Worm (Caenorhabditis elegans) whole organism, mixed stage, embryonic: ENCODE measurements around the gene alh-5.

ENCODE experiments used
- elt-1 ChIP-seq: sonication (generic microtip); optimal IDR thresholded peaks from 2 replicates; lab custom pipeline; 2017; ENCODE audit warnings: missing genetic modification characterization, mild to moderate bottlenecking, missing compliant biosample characterization, antibody characterized with exemption, moderate library complexity, borderline replicate concordance; ENCODE audit not compliant: insufficient read depth
- elt-3 ChIP-seq: fragments of 150-350 bp; optimal IDR thresholded peaks from 2 replicates; lab custom pipeline; 2014; ENCODE audit warnings: missing biosample characterization, missing genetic modification characterization
- lsy-2 ChIP-seq: fragments of 150-350 bp; optimal IDR thresholded peaks from 2 replicates; lab custom pipeline; 2014; ENCODE audit warnings: missing biosample characterization, missing genetic modification characterization
- nhr-237 ChIP-seq: fragments of 150-350 bp; optimal IDR thresholded peaks from 2 replicates; lab custom pipeline; 2014; ENCODE audit warnings: missing biosample characterization, missing genetic modification characterization
- nhr-28 ChIP-seq: fragments of 150-350 bp; optimal IDR thresholded peaks from 2 replicates; lab custom pipeline; 2014; ENCODE audit warnings: missing biosample characterization, missing genetic modification characterization
- snpc-4 ChIP-seq: fragments of 150-350 bp; optimal IDR thresholded peaks from 2 replicates; lab custom pipeline; 2014; ENCODE audit warnings: missing biosample characterization, missing genetic modification characterization

ce11 chrV:1992515-1992968 is 6.8 kb downstream of the alh-5 start, which contains the start of gene tnt-4:
- TF ChIP-seq elt-3 (tag; lab: Kevin White, UChicago), result no peak
- no peak for TF ChIP-seq snpc-4 (tag; lab: Kevin White, UChicago)
- no peak for TF ChIP-seq elt-1
- TF ChIP-seq nhr-28, result no peak
- no peak for TF ChIP-seq nhr-237 (tag; lab: Kevin White, UChicago)
- no peak for TF ChIP-seq lsy-2 (tag; lab: Kevin White, UChicago)
